Worm (Caenorhabditis elegans): ENCODE data around the gene str-253.

str-253 gene

ce11 chrV:2260660-2261059, 6.3 kb upstream of the str-253 start, which contains the start of gene F41B5.12:
Gene F41B5.12, plus strand, starts transcription at chrV:2260960.
- TF ChIP-seq gei-8 (GFP tag; optimal IDR thresholded peaks at IDR 0.05), result no peak
- no peak for TF ChIP-seq mxl-3 (GFP tag; optimal IDR thresholded peaks at IDR 0.05)
- no peak for TF ChIP-seq duxl-1 (tag; optimal IDR thresholded peaks at IDR 0.05; ENCODE audit: poor library complexity)
- TF ChIP-seq dmd-8 (GFP tag; IDR thresholded peaks at IDR 0.05), result no peak
- no peak for TF ChIP-seq F49E8.2 (tag; optimal IDR thresholded peaks at IDR 0.05; ENCODE audit: borderline replicate concordance)
- TF ChIP-seq madf-5 (GFP tag; IDR thresholded peaks at IDR 0.05), result no peak
- TF ChIP-seq saeg-2 (GFP tag; IDR thresholded peaks at IDR 0.05), result no peak
- TF ChIP-seq unc-130 (GFP tag; optimal IDR thresholded peaks at IDR 0.05), result no peak
- TF ChIP-seq unc-62 (GFP tag; optimal IDR thresholded peaks at IDR 0.05 in 1 of 2), result no peak
- TF ChIP-seq unc-62 (tag; optimal IDR thresholded peaks at IDR 0.05), result no peak
- TF ChIP-seq zip-2 (tag; optimal IDR thresholded peaks at IDR 0.05), result no peak
- TF ChIP-seq fos-1 (tag; optimal IDR thresholded peaks at IDR 0.05), result no peak
- TF ChIP-seq hlh-11 (tag; optimal IDR thresholded peaks at IDR 0.05), result no peak
- TF ChIP-seq daf-16 (GFP tag; optimal IDR thresholded peaks at IDR 0.05), result no peak
- TF ChIP-seq daf-16 (tag; optimal IDR thresholded peaks at IDR 0.05), result no peak
- TF ChIP-seq dve-1 (tag; optimal IDR thresholded peaks at IDR 0.05; ENCODE audit: insufficient read depth), result no peak
- no peak for TF ChIP-seq jun-1 (tag; optimal IDR thresholded peaks at IDR 0.05)
- no peak for TF ChIP-seq daf-12 (tag; optimal IDR thresholded peaks at IDR 0.05)
- TF ChIP-seq daf-19 (GFP tag; conservative IDR thresholded peaks at IDR 0.05), result no peak

ce11 chrV:2259750-2260149, 5.3 kb upstream of the str-253 start, which contains the start of gene nhr-182:
Gene nhr-182, minus strand, starts transcription at chrV:2259927.
- no peak for TF ChIP-seq mxl-2 (GFP tag; conservative IDR thresholded peaks at IDR 0.05)
- TF ChIP-seq T26A8.4 (GFP tag; IDR thresholded peaks at IDR 0.05), result no peak
- TF ChIP-seq F10B5.3 (tag; optimal IDR thresholded peaks at IDR 0.05), result no peak
- TF ChIP-seq pqm-1 (tag; optimal IDR thresholded peaks at IDR 0.05), result no peak
- TF ChIP-seq egl-27 (tag; optimal IDR thresholded peaks at IDR 0.05), result no peak
- no peak for TF ChIP-seq Y75B8A.6 (GFP tag; IDR thresholded peaks at IDR 0.05)
- no peak for TF ChIP-seq dpl-1 (GFP tag; optimal IDR thresholded peaks at IDR 0.05)
- no peak for TF ChIP-seq Y105C5A.15 (GFP tag; IDR thresholded peaks at IDR 0.05)
- TF ChIP-seq ces-1 (GFP tag; optimal IDR thresholded peaks at IDR 0.05), result no peak
- no peak for TF ChIP-seq daf-16 (GFP tag; optimal IDR thresholded peaks at IDR 0.05)
- TF ChIP-seq daf-16 (tag; optimal IDR thresholded peaks at IDR 0.05), result peak; percentile 66
- TF ChIP-seq madf-5 (GFP tag; IDR thresholded peaks at IDR 0.05), result no peak
- no peak for TF ChIP-seq aha-1 (tag)
- TF ChIP-seq gei-8 (GFP tag; optimal IDR thresholded peaks at IDR 0.05), result no peak
- no peak for TF ChIP-seq sdz-12 (GFP tag; optimal IDR thresholded peaks at IDR 0.05)
- no peak for TF ChIP-seq nhr-102 (tag; optimal IDR thresholded peaks at IDR 0.05)
- peak; percentile 10 for TF ChIP-seq mes-2 (tag; optimal IDR thresholded peaks at IDR 0.05; ENCODE audit: poor library complexity, severe bottlenecking)
- peak; percentile 25 for TF ChIP-seq nhr-28 (tag; optimal IDR thresholded peaks at IDR 0.05)
- TF ChIP-seq lin-29 (GFP tag; IDR thresholded peaks at IDR 0.05), result no peak
- TF ChIP-seq zip-2 (tag; optimal IDR thresholded peaks at IDR 0.05), result no peak
- no peak for TF ChIP-seq lin-38 (GFP tag; IDR thresholded peaks at IDR 0.05)
- no peak for TF ChIP-seq arid-1 (GFP tag; conservative IDR thresholded peaks at IDR 0.05)
- no peak for TF ChIP-seq tag-97 (GFP tag; IDR thresholded peaks at IDR 0.05)
- TF ChIP-seq nhr-41 (GFP tag; IDR thresholded peaks at IDR 0.05), result no peak
- TF ChIP-seq Y48G9A.11 (GFP tag; IDR thresholded peaks at IDR 0.05), result no peak
- TF ChIP-seq dmd-6 (GFP tag; IDR thresholded peaks at IDR 0.05), result peak; percentile 18; the same call in 1 of the 2 replicates
- TF ChIP-seq daf-19 (GFP tag; conservative IDR thresholded peaks at IDR 0.05), result no peak
- TF ChIP-seq attf-4 (tag; optimal IDR thresholded peaks at IDR 0.05), result no peak
- TF ChIP-seq ama-1 (optimal IDR thresholded peaks at IDR 0.05), result no peak
- no peak for TF ChIP-seq nhr-111 (GFP tag; optimal IDR thresholded peaks at IDR 0.05)
- TF ChIP-seq hlh-30 (tag; optimal IDR thresholded peaks at IDR 0.05; ENCODE audit: insufficient read depth), result peak; percentile 60
- no peak for TF ChIP-seq aly-2 (tag; optimal IDR thresholded peaks at IDR 0.05)
- TF ChIP-seq lin-13 (GFP tag; optimal IDR thresholded peaks at IDR 0.05), result no peak
- no peak for TF ChIP-seq ztf-11 (tag; optimal IDR thresholded peaks at IDR 0.05)
- TF ChIP-seq lin-39 (tag; optimal IDR thresholded peaks at IDR 0.05), result no peak
- TF ChIP-seq nhr-11 (tag; optimal IDR thresholded peaks at IDR 0.05), result no peak
- no peak for TF ChIP-seq cey-2 (tag; optimal IDR thresholded peaks at IDR 0.05; ENCODE audit: borderline replicate concordance, insufficient read depth)
- no peak for TF ChIP-seq daf-12 (tag; optimal IDR thresholded peaks at IDR 0.05)
- TF ChIP-seq hlh-11 (tag; optimal IDR thresholded peaks at IDR 0.05), result peak; percentile 14
- no peak for TF ChIP-seq nhr-10 (tag; optimal IDR thresholded peaks at IDR 0.05)
